Worm (Caenorhabditis elegans): ENCODE results near the gene srh-35.

- TF ChIP-seq tab-1 (GFP tag; IDR thresholded peaks at IDR 0.05) (no peak), ztf-23 (GFP tag; IDR thresholded peaks at IDR 0.05) (no peak)
These were observed 5.8 kb downstream of the srh-35 start, which contains the start of gene srh-33 for ce11 chrV:443193-443592.

Data from whole organism, midembryonic.